Worm (Caenorhabditis elegans) whole organism, L4 larva: Measurements from ENCODE around the gene fbxa-61.
A peak's percentile ranks its signal among the peaks of the same experiment; 100 is the strongest.

Experiments used
- ZK546.5 ChIP-seq, 2 experiments: sonication (generic microtip); optimal IDR thresholded peaks; 2 replicates each; lab custom pipeline; 2017; ENCODE audit warnings: missing biosample characterization in 2 of 2, missing genetic modification characterization in 2 of 2
- ces-1 ChIP-seq: fragments of 150-350 bp; sonication (generic microtip); optimal IDR thresholded peaks from 4 replicates; lab custom pipeline; 2014; ENCODE audit warnings: missing biosample characterization, missing genetic modification reagents, missing genetic modification characterization
- lin-15B ChIP-seq: fragments of 150-350 bp; sonication (generic microtip); optimal IDR thresholded peaks from 3 replicates; lab custom pipeline; 2014; ENCODE audit warnings: missing biosample characterization, missing genetic modification characterization
- mxl-2 ChIP-seq: fragments of 200-800 bp; sonication (Bioruptor generic); conservative IDR thresholded peaks from 2 replicates; pipeline ENCODE4 v1.3.6; 2022; ENCODE audit warnings: missing genetic modification reagents, missing genetic modification characterization, missing compliant biosample characterization
- nhr-42 ChIP-seq: fragments of 200-800 bp; sonication (Bioruptor generic); IDR thresholded peaks from 2 replicates; pipeline ENCODE4 v1.3.6; 2022; ENCODE audit warnings: missing genetic modification characterization, missing compliant biosample characterization
- nhr-48 ChIP-seq: sonication (generic microtip); optimal IDR thresholded peaks from 2 replicates; lab custom pipeline; 2016; ENCODE audit warnings: mild to moderate bottlenecking, missing genetic modification characterization, missing compliant biosample characterization
- ztf-11 ChIP-seq: fragments of 150-350 bp; optimal IDR thresholded peaks from 2 replicates; lab custom pipeline; 2014; ENCODE audit warnings: missing biosample characterization, missing genetic modification characterization

- TF ChIP-seq nhr-48 (tag; lab: Kevin White, UChicago) (peak; percentile 76), lin-15B (tag; lab: Kevin White, UChicago) (no peak), ces-1 (no peak), ZK546.5 (tag; optimal IDR thresholded peaks at IDR 0.05; lab: Kevin White, UChicago) (no peak), ztf-11 (no peak), mxl-2 (GFP tag; lab: Robert Waterston, UW) (no peak), nhr-42 (GFP tag; lab: Robert Waterston, UW) (no peak)
Observed at ce11 chrIII:1279197-1279596, 40.3 kb downstream of the fbxa-61 start.
